Worm (Caenorhabditis elegans) whole organism, L4/young adult: ENCODE measurements around the gene clec-214.

Experiments
- W03F9.2 ChIP-seq: fragments of 150-350 bp; optimal IDR thresholded peaks from 2 replicates; lab custom pipeline; 2014; ENCODE audit warnings: missing biosample characterization, missing genetic modification characterization
- dao-5 ChIP-seq: sonication (generic microtip); optimal IDR thresholded peaks from 2 replicates; lab custom pipeline; 2016; ENCODE audit warnings: missing genotype, missing genetic modification characterization, moderate library complexity, missing compliant biosample characterization
- him-1 ChIP-seq: sonication (generic microtip); optimal IDR thresholded peaks from 2 replicates; lab custom pipeline; 2016; ENCODE audit warnings: missing genotype, missing genetic modification reagents, missing genetic modification characterization, missing compliant biosample characterization

clec-214 gene

DNA sequence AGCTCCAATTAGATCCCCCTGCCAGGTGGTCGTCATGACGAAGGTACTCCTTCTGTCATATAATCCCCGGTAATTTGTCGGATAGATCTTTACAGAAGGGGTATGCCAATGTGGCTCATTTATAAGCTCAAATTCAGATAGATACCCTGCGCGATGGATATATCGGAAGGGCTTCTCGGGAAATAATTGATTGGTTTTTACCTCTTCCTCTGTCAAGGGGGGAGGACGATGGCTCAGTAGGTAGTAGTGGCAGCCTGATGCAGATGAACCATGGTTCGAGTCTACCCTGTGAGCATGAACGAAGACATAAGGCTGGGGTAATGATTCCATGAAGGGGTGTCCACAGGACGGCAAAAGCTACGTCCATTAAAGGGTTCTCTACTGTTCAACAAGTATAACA, 37.0 kb downstream of the clec-214 start:
- no peak for TF ChIP-seq dao-5 (tag; lab: Kevin White, UChicago)
- TF ChIP-seq him-1 (tag; lab: Kevin White, UChicago), result no peak
- no peak for TF ChIP-seq W03F9.2 (tag; lab: Kevin White, UChicago)

ce11 chrV:7649963-7650362, 39.8 kb downstream of the clec-214 start:
- TF ChIP-seq dao-5 (tag; lab: Kevin White, UChicago) (no peak), him-1 (tag; lab: Kevin White, UChicago) (no peak), W03F9.2 (tag; lab: Kevin White, UChicago) (no peak)

DNA sequence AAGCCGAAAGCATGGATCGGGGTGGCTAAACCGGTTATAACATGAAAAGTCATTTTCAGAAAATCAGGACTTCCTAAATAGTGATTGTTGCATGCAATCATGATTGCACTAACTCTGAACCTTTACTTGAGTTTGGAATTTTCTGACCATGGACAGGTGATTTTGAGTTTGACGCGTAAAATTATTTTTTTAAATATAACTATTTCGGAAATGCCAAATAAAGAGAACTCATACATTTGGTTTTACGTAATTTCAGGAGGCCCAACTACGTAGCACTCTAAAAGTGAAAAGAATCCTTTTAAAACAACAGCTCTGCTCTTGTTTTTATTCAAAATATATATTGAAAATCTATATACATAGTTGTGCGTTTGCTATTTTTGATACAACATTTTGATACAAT, 41.6 kb downstream of the clec-214 start, which contains the start of gene srh-234:
Gene srh-234 (minus strand): TSS at position 101 of the 400 bp plus-strand sequence.
- TF ChIP-seq W03F9.2 (tag; lab: Kevin White, UChicago) (no peak), dao-5 (tag; lab: Kevin White, UChicago) (no peak), him-1 (tag; lab: Kevin White, UChicago) (no peak)

ce11 chrV:7653567-7653966, 43.4 kb downstream of the clec-214 start, which contains the start of gene srh-200:
Gene srh-200, minus strand, starts transcription at chrV:7653667.
- TF ChIP-seq W03F9.2 (tag; lab: Kevin White, UChicago) (no peak), him-1 (tag; lab: Kevin White, UChicago) (no peak)
